Fruit fly (Drosophila melanogaster) whole organism, embryonic: ENCODE data around the gene Srr.
A peak's percentile ranks its signal among the peaks of the same experiment; 100 is the strongest.

Experiments used
- ATbp ChIP-seq: fragments of 200-800 bp; sonication (Bioruptor generic); optimal IDR thresholded peaks from 2 replicates; lab custom pipeline; 2017; ENCODE audit warnings: missing biosample characterization, mild to moderate bottlenecking, missing genetic modification characterization, missing genetic modification reagents
- Bgb ChIP-seq: fragments of 200-800 bp; sonication (Bioruptor generic); IDR thresholded peaks from 2 replicates; pipeline ENCODE4 v1.3.6; 2022; ENCODE audit warnings: missing biosample characterization, missing genetic modification characterization; ENCODE audit not compliant: partially characterized antibody
- CG10979 ChIP-seq: fragments of 200-800 bp; sonication (Bioruptor generic); optimal IDR thresholded peaks from 2 replicates; lab custom pipeline; 2018; ENCODE audit warnings: missing biosample characterization, mild to moderate bottlenecking, missing genetic modification characterization, moderate library complexity
- CG11504 ChIP-seq: fragments of 200-800 bp; sonication (Bioruptor generic); optimal IDR thresholded peaks from 3 replicates; lab custom pipeline; 2019; ENCODE audit warnings: missing biosample characterization, mild to moderate bottlenecking, missing genetic modification characterization, moderate library complexity
- CG13287 ChIP-seq: fragments of 200-800 bp; sonication (Bioruptor generic); IDR thresholded peaks from 2 replicates; pipeline ENCODE4 v1.3.6; 2022; ENCODE audit warnings: missing biosample characterization, missing genetic modification characterization; ENCODE audit not compliant: partially characterized antibody
- CG15601 ChIP-seq: fragments of 200-800 bp; sonication (Bioruptor generic); optimal IDR thresholded peaks from 3 replicates; lab custom pipeline; 2019; ENCODE audit warnings: missing biosample characterization, mild to moderate bottlenecking, missing genetic modification characterization, moderate library complexity
- CG16863 ChIP-seq: fragments of 200-800 bp; sonication (Bioruptor generic); optimal IDR thresholded peaks from 3 replicates; lab custom pipeline; 2016; ENCODE audit warnings: missing biosample characterization, missing genetic modification characterization
- CG17328 ChIP-seq: fragments of 200-800 bp; sonication (Bioruptor generic); IDR thresholded peaks from 2 replicates; pipeline ENCODE4 v1.3.6; 2022; ENCODE audit warnings: missing biosample characterization, missing genetic modification characterization
- CG2678 ChIP-seq: fragments of 200-800 bp; sonication (Bioruptor generic); optimal IDR thresholded peaks from 3 replicates; lab custom pipeline; 2019; ENCODE audit warnings: missing biosample characterization, mild to moderate bottlenecking, missing genetic modification characterization, moderate library complexity
- CG3163 ChIP-seq: fragments of 200-800 bp; sonication (Bioruptor generic); optimal IDR thresholded peaks from 3 replicates; lab custom pipeline; 2016; ENCODE audit warnings: missing biosample characterization, missing genetic modification characterization
- CG32772 ChIP-seq: fragments of 200-800 bp; sonication (Bioruptor generic); IDR thresholded peaks from 2 replicates; pipeline ENCODE4 v1.3.6; 2022; ENCODE audit warnings: missing biosample characterization, missing genetic modification characterization
- CG34376 ChIP-seq: fragments of 200-800 bp; sonication (Bioruptor generic); optimal IDR thresholded peaks from 2 replicates; lab custom pipeline; 2018; ENCODE audit warnings: missing biosample characterization, mild to moderate bottlenecking, missing genetic modification characterization
- CG3995 ChIP-seq: fragments of 200-800 bp; sonication (Bioruptor generic); optimal IDR thresholded peaks from 3 replicates; lab custom pipeline; 2016; ENCODE audit warnings: missing biosample characterization, missing genetic modification characterization
- CG4617 ChIP-seq: fragments of 200-800 bp; sonication (Bioruptor generic); optimal IDR thresholded peaks from 3 replicates; lab custom pipeline; 2016; ENCODE audit warnings: missing biosample characterization, missing genetic modification characterization, borderline replicate concordance
- CG5953 ChIP-seq: fragments of 200-800 bp; sonication (Bioruptor generic); IDR thresholded peaks from 2 replicates; pipeline ENCODE4 v1.3.6; 2022; ENCODE audit warnings: missing biosample characterization, missing genetic modification characterization
- CG6854 ChIP-seq: fragments of 200-800 bp; sonication (Bioruptor generic); optimal IDR thresholded peaks from 3 replicates; lab custom pipeline; 2017; ENCODE audit warnings: missing biosample characterization, mild to moderate bottlenecking, missing genetic modification characterization
- CG9817 ChIP-seq: fragments of 200-800 bp; sonication (Bioruptor generic); optimal IDR thresholded peaks from 2 replicates; lab custom pipeline; 2018; ENCODE audit warnings: missing biosample characterization, mild to moderate bottlenecking, missing genetic modification characterization, moderate library complexity
- CHES-1-like ChIP-seq: fragments of 200-800 bp; sonication (Bioruptor generic); optimal IDR thresholded peaks from 2 replicates; lab custom pipeline; 2016; ENCODE audit warnings: missing biosample characterization, missing genetic modification characterization
- Camta ChIP-seq: fragments of 200-800 bp; sonication (Bioruptor generic); optimal IDR thresholded peaks from 2 replicates; lab custom pipeline; 2016; ENCODE audit warnings: missing biosample characterization, missing genetic modification characterization
- Dbx ChIP-seq: fragments of 200-800 bp; sonication (Bioruptor generic); IDR thresholded peaks from 3 replicates; pipeline ENCODE4 v1.3.6; 2022; ENCODE audit warnings: missing biosample characterization, missing genetic modification characterization
- Deaf1 ChIP-seq: fragments of 200-800 bp; optimal IDR thresholded peaks from 3 replicates; lab custom pipeline; 2019; ENCODE audit warnings: missing biosample characterization, mild to moderate bottlenecking, missing genetic modification characterization, moderate library complexity
- Dll ChIP-seq: fragments of 200-800 bp; sonication (Bioruptor generic); IDR thresholded peaks from 4 replicates; pipeline ENCODE4 v1.3.6; 2022; ENCODE audit warnings: missing biosample characterization, missing genetic modification characterization; ENCODE audit not compliant: partially characterized antibody
- Drgx ChIP-seq: fragments of 200-800 bp; sonication (Bioruptor generic); IDR thresholded peaks from 2 replicates; pipeline ENCODE4 v1.3.6; 2022; ENCODE audit warnings: missing biosample characterization, missing genetic modification characterization
- Eip74EF ChIP-seq, 2 experiments: fragments of 200-800 bp in 1 of 2; fragments of >200 bp in 1 of 2; sonication (Bioruptor generic) in 1 of 2; optimal IDR thresholded peaks; 2 replicates each; lab custom pipeline; 2017 to 2019; ENCODE audit warnings: missing biosample characterization in 2 of 2, missing genetic modification characterization in 2 of 2, mild to moderate bottlenecking in 1 of 2, moderate library complexity in 1 of 2
- MTF-1 ChIP-seq: fragments of 200-800 bp; sonication (Bioruptor generic); optimal IDR thresholded peaks from 2 replicates; lab custom pipeline; 2018; ENCODE audit warnings: missing biosample characterization, mild to moderate bottlenecking, missing genetic modification characterization, borderline replicate concordance
- Med ChIP-seq: fragments of 200-800 bp; sonication (Bioruptor generic); peaks from one replicate; lab custom pipeline; 2016; ENCODE audit warnings: missing biosample characterization, missing genetic modification characterization, mild to moderate bottlenecking, inconsistent platforms, moderate library complexity
- Mes4 ChIP-seq: fragments of 200-800 bp; sonication (Bioruptor generic); optimal IDR thresholded peaks from 2 replicates; lab custom pipeline; 2016; ENCODE audit warnings: missing biosample characterization, missing genetic modification characterization
- PHDP ChIP-seq: fragments of 200-800 bp; sonication (Bioruptor generic); optimal IDR thresholded peaks from 3 replicates; lab custom pipeline; 2018; ENCODE audit warnings: missing biosample characterization, mild to moderate bottlenecking, missing genetic modification characterization, moderate library complexity
- Sox102F ChIP-seq: fragments of 200-800 bp; sonication (Bioruptor generic); optimal IDR thresholded peaks from 2 replicates; lab custom pipeline; 2018; ENCODE audit warnings: missing biosample characterization, mild to moderate bottlenecking, missing genetic modification characterization, moderate library complexity
- Vsx1 ChIP-seq: fragments of 200-800 bp; sonication (Bioruptor generic); optimal IDR thresholded peaks from 2 replicates; lab custom pipeline; 2017; ENCODE audit warnings: missing biosample characterization, mild to moderate bottlenecking, missing genetic modification characterization, missing genetic modification reagents
- bowl ChIP-seq: fragments of 200-800 bp; sonication (Bioruptor generic); IDR thresholded peaks from 2 replicates; pipeline ENCODE4 v1.3.6; 2022; ENCODE audit warnings: missing biosample characterization, missing genetic modification characterization
- cato ChIP-seq: fragments of 200-800 bp; sonication (Bioruptor generic); optimal IDR thresholded peaks from 2 replicates; lab custom pipeline; 2016; ENCODE audit warnings: missing biosample characterization, missing genetic modification characterization, borderline replicate concordance
- crc ChIP-seq: fragments of 200-800 bp; sonication (Bioruptor generic); optimal IDR thresholded peaks from 2 replicates; lab custom pipeline; 2016; ENCODE audit warnings: missing biosample characterization, missing genetic modification characterization
- cwo ChIP-seq: fragments of 200-800 bp; sonication (Bioruptor generic); optimal IDR thresholded peaks from 3 replicates; lab custom pipeline; 2017; ENCODE audit warnings: missing biosample characterization, missing genetic modification characterization, mild to moderate bottlenecking, moderate library complexity, missing genetic modification reagents
- dati ChIP-seq: fragments of 200-800 bp; sonication (Bioruptor generic); IDR thresholded peaks from 2 replicates; pipeline ENCODE4 v1.3.6; 2022; ENCODE audit warnings: missing biosample characterization, missing genetic modification characterization
- fd64A ChIP-seq: fragments of 200-800 bp; sonication (Bioruptor generic); optimal IDR thresholded peaks from 3 replicates; lab custom pipeline; 2018; ENCODE audit warnings: missing biosample characterization, mild to moderate bottlenecking, missing genetic modification characterization
- hbn ChIP-seq: fragments of 200-800 bp; sonication (Bioruptor generic); IDR thresholded peaks from 2 replicates; pipeline ENCODE4 v1.3.6; 2022; ENCODE audit warnings: missing biosample characterization, missing genetic modification characterization; ENCODE audit not compliant: partially characterized antibody
- her ChIP-seq: fragments of 200-800 bp; sonication (Bioruptor generic); optimal IDR thresholded peaks from 2 replicates; lab custom pipeline; 2016; ENCODE audit warnings: missing biosample characterization, missing genetic modification characterization
- kah ChIP-seq: fragments of 200-800 bp; sonication (Bioruptor generic); optimal IDR thresholded peaks from 2 replicates; lab custom pipeline; 2018; ENCODE audit warnings: missing biosample characterization, mild to moderate bottlenecking, missing genetic modification characterization
- lilli ChIP-seq: fragments of 200-800 bp; sonication (Bioruptor generic); optimal IDR thresholded peaks from 3 replicates; lab custom pipeline; 2016; ENCODE audit warnings: missing biosample characterization, missing genetic modification characterization
- ranshi ChIP-seq: fragments of 200-800 bp; sonication (Bioruptor generic); IDR thresholded peaks from 2 replicates; pipeline ENCODE4 v1.3.6; 2022; ENCODE audit warnings: missing biosample characterization, missing genetic modification characterization
- schlank ChIP-seq: fragments of 200-800 bp; sonication (Bioruptor generic); optimal IDR thresholded peaks from 2 replicates; lab custom pipeline; 2018; ENCODE audit warnings: missing biosample characterization, mild to moderate bottlenecking, missing genetic modification characterization
- sens ChIP-seq: fragments of 200-800 bp; sonication (Bioruptor generic); peaks from one replicate; lab custom pipeline; 2016; ENCODE audit warnings: missing biosample characterization, missing genetic modification characterization
- slbo ChIP-seq: fragments of 200-800 bp; sonication (Bioruptor generic); IDR thresholded peaks from 2 replicates; pipeline ENCODE4 v1.3.6; 2022; ENCODE audit warnings: missing biosample characterization, missing genetic modification characterization
- stc ChIP-seq: fragments of 200-800 bp; sonication (Bioruptor generic); IDR thresholded peaks from 2 replicates; pipeline ENCODE4 v1.3.6; 2022; ENCODE audit warnings: missing biosample characterization, missing genetic modification characterization
- vnd ChIP-seq: fragments of 200-800 bp; sonication (Bioruptor generic); IDR thresholded peaks from 3 replicates; pipeline ENCODE4 v1.3.6; 2022; ENCODE audit warnings: missing biosample characterization, missing genetic modification characterization; ENCODE audit not compliant: partially characterized antibody
- wdn ChIP-seq: fragments of 200-800 bp; sonication (Bioruptor generic); IDR thresholded peaks from 2 replicates; pipeline ENCODE4 v1.3.6; 2022; ENCODE audit warnings: missing biosample characterization, missing genetic modification characterization

The Srr gene

DNA sequence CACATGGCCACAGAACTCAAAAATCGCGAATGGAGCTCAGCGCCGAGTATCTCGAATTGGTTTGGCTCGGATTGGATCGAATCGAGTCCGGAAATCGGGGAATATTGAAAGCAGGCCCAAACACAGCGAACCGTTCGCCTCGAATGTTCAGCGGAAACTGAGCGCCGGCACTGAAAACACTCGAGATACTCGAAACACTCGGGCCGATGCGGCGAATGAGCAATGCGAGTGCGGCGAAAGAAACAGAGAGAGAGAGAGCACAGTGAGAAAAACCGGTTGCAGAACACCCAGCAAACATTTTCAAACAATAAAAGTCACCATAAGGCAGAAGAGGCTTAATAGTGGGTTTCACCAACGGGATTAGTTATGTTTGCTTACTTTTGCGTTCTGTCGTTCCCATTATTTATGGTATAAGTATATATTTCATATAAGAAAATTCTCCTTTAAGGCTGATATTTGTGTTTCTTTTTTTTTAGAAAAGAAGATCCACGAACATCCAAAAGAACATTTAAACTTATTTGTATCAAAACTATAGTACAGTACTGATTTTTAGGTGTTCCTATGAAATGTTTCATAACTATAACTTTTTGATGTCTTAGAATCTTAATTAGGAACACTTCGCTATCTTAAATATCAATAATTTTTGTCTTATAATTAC is 29.3 kb downstream of the Srr start, which contains the start of gene FER (continued):
- TF ChIP-seq Deaf1 (tag; lab: Kevin White, UChicago) (peak; percentile 83), kah (GFP tag; lab: Kevin White, UChicago) (peak; percentile 63), CG13287 (peak; percentile 70), sens (GFP tag; lab: Kevin White, UChicago) (peak; percentile 84), CG6854 (GFP tag; lab: Kevin White, UChicago) (peak; percentile 69), Sox102F (GFP tag; lab: Kevin White, UChicago) (no peak), CG11504 (peak; percentile 1), CG2678 (tag; lab: Kevin White, UChicago) (peak; percentile 31), Dll (GFP tag; lab: Robert Waterston, UW) (no peak), Vsx1 (peak; percentile 12), Dbx (peak; percentile 78; the same call in 2 of the 3 replicates), cwo (GFP tag; lab: Kevin White, UChicago) (peak; percentile 9), ranshi (GFP tag; lab: Robert Waterston, UW) (peak; percentile 8; the same call in 1 of the 2 replicates), stc (peak; percentile 46; the same call in 1 of the 2 replicates), CG15601 (tag; lab: Kevin White, UChicago) (peak; percentile 5), Camta (peak; percentile 12), MTF-1 (GFP tag; lab: Kevin White, UChicago) (peak; percentile 70), schlank (tag; lab: Kevin White, UChicago) (peak; percentile 40), lilli (GFP tag; lab: Kevin White, UChicago) (peak; percentile 39), CG16863 (GFP tag; lab: Kevin White, UChicago) (peak; percentile 31), cato (GFP tag; lab: Kevin White, UChicago) (no peak), Bgb (GFP tag; lab: Robert Waterston, UW) (peak; percentile 85), CG4617 (GFP tag; lab: Kevin White, UChicago) (peak; percentile 6), ATbp (GFP tag; lab: Kevin White, UChicago) (peak; percentile 38), CG3995 (GFP tag; lab: Kevin White, UChicago) (peak; percentile 1), CG34376 (GFP tag; lab: Kevin White, UChicago) (peak; percentile 76), CHES-1-like (GFP tag; lab: Kevin White, UChicago) (peak; percentile 53), Eip74EF (GFP tag; optimal IDR thresholded peaks at IDR 0.05; lab: Kevin White, UChicago) (peak in 1 of 2 experiments; percentile 84), her (GFP tag; lab: Kevin White, UChicago) (peak; percentile 61), CG17328 (GFP tag; lab: Robert Waterston, UW) (0 out of 2 replicates have a peak, but pooled peaks have one; percentile 9), wdn (GFP tag; lab: Robert Waterston, UW) (0 out of 2 replicates have a peak, but pooled peaks have one; percentile 41), Med (GFP tag; lab: Kevin White, UChicago) (peak; percentile 94), crc (no peak), CG10979 (peak; percentile 31), Drgx (peak; percentile 35; the same call in 1 of the 2 replicates), dati (GFP tag; lab: Robert Waterston, UW) (0 out of 2 replicates have a peak, but pooled peaks have one; percentile 12), CG5953 (GFP tag; lab: Robert Waterston, UW) (peak; percentile 22; the same call in 1 of the 2 replicates), vnd (GFP tag; lab: Robert Waterston, UW) (peak; percentile 47; the same call in 1 of the 3 replicates), CG9817 (tag; lab: Kevin White, UChicago) (no peak), slbo (GFP tag; lab: Robert Waterston, UW) (peak; percentile 50), Mes4 (GFP tag; lab: Kevin White, UChicago) (peak; percentile 26), CG32772 (GFP tag; lab: Robert Waterston, UW) (no peak), PHDP (tag; lab: Kevin White, UChicago) (peak; percentile 50), bowl (0 out of 2 replicates have a peak, but pooled peaks have one; percentile 22), hbn (GFP tag; lab: Robert Waterston, UW) (0 out of 2 replicates have a peak, but pooled peaks have one; percentile 15), fd64A (GFP tag; lab: Kevin White, UChicago) (peak; percentile 41), CG3163 (GFP tag; lab: Kevin White, UChicago) (peak; percentile 48)
